Fruit fly (Drosophila melanogaster) whole organism, embryonic: ENCODE data around the gene CG9667.

Experiments used
- ATbp ChIP-seq: fragments of 200-800 bp; sonication (Bioruptor generic); optimal IDR thresholded peaks from 2 replicates; lab custom pipeline; 2017; ENCODE audit warnings: missing biosample characterization, mild to moderate bottlenecking, missing genetic modification characterization, missing genetic modification reagents
- Antp ChIP-seq: fragments of 200-800 bp; sonication (Bioruptor generic); optimal IDR thresholded peaks from 3 replicates; lab custom pipeline; 2016; ENCODE audit warnings: missing biosample characterization, missing genetic modification characterization
- CG10366 ChIP-seq: fragments of 200-800 bp; sonication (Bioruptor generic); IDR thresholded peaks from 2 replicates; pipeline ENCODE4 v1.3.6; 2022; ENCODE audit warnings: missing biosample characterization, missing genetic modification characterization
- CG10979 ChIP-seq: fragments of 200-800 bp; sonication (Bioruptor generic); optimal IDR thresholded peaks from 2 replicates; lab custom pipeline; 2018; ENCODE audit warnings: missing biosample characterization, mild to moderate bottlenecking, missing genetic modification characterization, moderate library complexity
- CG11456 ChIP-seq: fragments of 200-800 bp; sonication (Bioruptor generic); IDR thresholded peaks from 3 replicates; pipeline ENCODE4 v1.3.6; 2022; ENCODE audit warnings: missing biosample characterization, missing genetic modification characterization
- CG12219 ChIP-seq: fragments of 200-800 bp; sonication (Bioruptor generic); optimal IDR thresholded peaks from 3 replicates; lab custom pipeline; 2018; ENCODE audit warnings: missing biosample characterization, mild to moderate bottlenecking, missing genetic modification characterization
- CG13894 ChIP-seq: fragments of 200-800 bp; sonication (Bioruptor generic); optimal IDR thresholded peaks from 3 replicates; lab custom pipeline; 2018; ENCODE audit warnings: missing biosample characterization, mild to moderate bottlenecking, missing genetic modification characterization, moderate library complexity
- CG14860 ChIP-seq: fragments of 200-800 bp; sonication (Bioruptor generic); IDR thresholded peaks from 3 replicates; pipeline ENCODE4 v1.3.6; 2022; ENCODE audit warnings: missing biosample characterization, missing genetic modification characterization; ENCODE audit not compliant: partially characterized antibody
- CG15269 ChIP-seq: fragments of 200-800 bp; sonication (Bioruptor generic); optimal IDR thresholded peaks from 2 replicates; lab custom pipeline; 2018; ENCODE audit warnings: missing biosample characterization, mild to moderate bottlenecking, missing genetic modification characterization, moderate library complexity
- CG16863 ChIP-seq: fragments of 200-800 bp; sonication (Bioruptor generic); optimal IDR thresholded peaks from 3 replicates; lab custom pipeline; 2016; ENCODE audit warnings: missing biosample characterization, missing genetic modification characterization
- CG17186 ChIP-seq: fragments of 200-800 bp; sonication (Bioruptor generic); optimal IDR thresholded peaks from 3 replicates; lab custom pipeline; 2017; ENCODE audit warnings: missing biosample characterization, missing genetic modification reagents, missing genetic modification characterization
- CG17912 ChIP-seq: fragments of 200-800 bp; sonication (Bioruptor generic); optimal IDR thresholded peaks from 2 replicates; lab custom pipeline; 2018; ENCODE audit warnings: missing biosample characterization, mild to moderate bottlenecking, missing genetic modification characterization
- CG1792 ChIP-seq: fragments of 200-800 bp; sonication (Bioruptor generic); optimal IDR thresholded peaks from 2 replicates; lab custom pipeline; 2016; ENCODE audit warnings: missing biosample characterization, missing genetic modification characterization
- CG18619 ChIP-seq: fragments of 200-800 bp; sonication (Bioruptor generic); optimal IDR thresholded peaks from 3 replicates; lab custom pipeline; 2017; ENCODE audit warnings: missing biosample characterization, mild to moderate bottlenecking, missing genetic modification characterization
- CG2199 ChIP-seq: fragments of 200-800 bp; sonication (Bioruptor generic); IDR thresholded peaks from 3 replicates; pipeline ENCODE4 v1.3.6; 2022; ENCODE audit warnings: missing biosample characterization, missing genetic modification characterization
- CG2875 ChIP-seq: fragments of 200-800 bp; sonication (Bioruptor generic); optimal IDR thresholded peaks from 2 replicates; lab custom pipeline; 2017; ENCODE audit warnings: missing biosample characterization, mild to moderate bottlenecking, missing genetic modification characterization, missing genetic modification reagents
- CG30431 ChIP-seq: fragments of 200-800 bp; sonication (Bioruptor generic); optimal IDR thresholded peaks from 2 replicates; lab custom pipeline; 2017; ENCODE audit warnings: missing biosample characterization, missing genetic modification characterization
- CG32532 ChIP-seq: fragments of 200-800 bp; sonication (Bioruptor generic); IDR thresholded peaks from 2 replicates; pipeline ENCODE4 v1.3.6; 2022; ENCODE audit warnings: missing biosample characterization, missing genetic modification characterization
- CG3838 ChIP-seq: fragments of 200-800 bp; sonication (Bioruptor generic); optimal IDR thresholded peaks from 3 replicates; lab custom pipeline; 2016; ENCODE audit warnings: missing biosample characterization, missing genetic modification characterization
- CG7357 ChIP-seq: fragments of 200-800 bp; sonication (Bioruptor generic); IDR thresholded peaks from 3 replicates; pipeline ENCODE4 v1.3.6; 2022; ENCODE audit warnings: missing biosample characterization, missing genetic modification characterization
- CG8089 ChIP-seq: fragments of 200-800 bp; sonication (Bioruptor generic); optimal IDR thresholded peaks from 3 replicates; lab custom pipeline; 2016; ENCODE audit warnings: missing biosample characterization, missing genetic modification characterization
- CG9215 ChIP-seq: fragments of 200-800 bp; sonication (Bioruptor generic); IDR thresholded peaks from 2 replicates; pipeline ENCODE4 v1.3.6; 2022; ENCODE audit warnings: missing biosample characterization, missing genetic modification characterization
- Eip74EF ChIP-seq, 2 experiments: fragments of 200-800 bp in 1 of 2; fragments of >200 bp in 1 of 2; sonication (Bioruptor generic) in 1 of 2; optimal IDR thresholded peaks; 2 replicates each; lab custom pipeline; 2017 to 2019; ENCODE audit warnings: missing biosample characterization in 2 of 2, missing genetic modification characterization in 2 of 2, mild to moderate bottlenecking in 1 of 2, moderate library complexity in 1 of 2
- Ets65A ChIP-seq: fragments of 200-800 bp; sonication (Bioruptor generic); peaks from one replicate; lab custom pipeline; 2016; ENCODE audit warnings: missing biosample characterization, missing genetic modification characterization
- Fer1 ChIP-seq: fragments of 200-800 bp; sonication (Bioruptor generic); optimal IDR thresholded peaks from 2 replicates; lab custom pipeline; 2017; ENCODE audit warnings: missing biosample characterization, mild to moderate bottlenecking, missing genetic modification characterization
- H15 ChIP-seq: fragments of 200-800 bp; sonication (Bioruptor generic); IDR thresholded peaks from 3 replicates; pipeline ENCODE4 v1.3.6; 2022; ENCODE audit warnings: missing biosample characterization, missing genetic modification characterization
- HLH4C ChIP-seq: fragments of 200-800 bp; sonication (Bioruptor generic); IDR thresholded peaks from 3 replicates; pipeline ENCODE4 v1.3.6; 2022; ENCODE audit warnings: missing biosample characterization, missing genetic modification characterization; ENCODE audit not compliant: partially characterized antibody
- Opbp ChIP-seq: fragments of 200-800 bp; sonication (Bioruptor generic); IDR thresholded peaks from 3 replicates; pipeline ENCODE4 v1.3.6; 2022; ENCODE audit warnings: missing biosample characterization, missing genetic modification characterization; ENCODE audit not compliant: partially characterized antibody
- PHDP ChIP-seq: fragments of 200-800 bp; sonication (Bioruptor generic); optimal IDR thresholded peaks from 3 replicates; lab custom pipeline; 2018; ENCODE audit warnings: missing biosample characterization, mild to moderate bottlenecking, missing genetic modification characterization, moderate library complexity
- Tbp ChIP-seq: fragments of >200 bp; optimal IDR thresholded peaks from 2 replicates; lab custom pipeline; 2018; ENCODE audit warnings: missing biosample characterization, missing genetic modification characterization
- ara ChIP-seq: fragments of 200-800 bp; sonication (Bioruptor generic); IDR thresholded peaks from 2 replicates; pipeline ENCODE4 v1.3.6; 2022; ENCODE audit warnings: missing biosample characterization, missing genetic modification characterization
- bbx ChIP-seq: fragments of 200-800 bp; sonication (Bioruptor generic); IDR thresholded peaks from 2 replicates; pipeline ENCODE4 v1.3.6; 2022; ENCODE audit warnings: missing biosample characterization, missing genetic modification characterization; ENCODE audit not compliant: partially characterized antibody
- crol ChIP-seq: fragments of 200-800 bp; sonication (Bioruptor generic); IDR thresholded peaks from 2 replicates; pipeline ENCODE4 v1.3.6; 2022; ENCODE audit warnings: missing biosample characterization, missing genetic modification characterization
- dan ChIP-seq: fragments of 200-800 bp; sonication (Bioruptor generic); IDR thresholded peaks from 2 replicates; pipeline ENCODE4 v1.3.6; 2022; ENCODE audit warnings: missing biosample characterization, missing genetic modification characterization
- dmrt11E ChIP-seq: fragments of 200-800 bp; sonication (Bioruptor generic); optimal IDR thresholded peaks from 3 replicates; lab custom pipeline; 2018; ENCODE audit warnings: missing biosample characterization, mild to moderate bottlenecking, missing genetic modification characterization, moderate library complexity
- hbn ChIP-seq: fragments of 200-800 bp; sonication (Bioruptor generic); IDR thresholded peaks from 2 replicates; pipeline ENCODE4 v1.3.6; 2022; ENCODE audit warnings: missing biosample characterization, missing genetic modification characterization; ENCODE audit not compliant: partially characterized antibody
- jing ChIP-seq: fragments of 200-800 bp; sonication (Bioruptor generic); optimal IDR thresholded peaks from 2 replicates; lab custom pipeline; 2018; ENCODE audit warnings: missing biosample characterization, mild to moderate bottlenecking, missing genetic modification characterization
- lov ChIP-seq, 2 experiments: fragments of 200-800 bp in 1 of 2; fragments of >200 bp in 1 of 2; sonication (Bioruptor generic) in 1 of 2; IDR thresholded peaks in 1 of 2; optimal IDR thresholded peaks in 1 of 2; 2 replicates in 1 of 2; 3 replicates in 1 of 2; pipeline versions ENCODE4 v1.3.6 to Lab custom; 2017 to 2022; ENCODE audit warnings: missing biosample characterization in 1 of 2, missing genetic modification characterization in 1 of 2
- salm ChIP-seq: fragments of 200-800 bp; sonication (Bioruptor generic); optimal IDR thresholded peaks from 2 replicates; lab custom pipeline; 2018; ENCODE audit warnings: missing biosample characterization, mild to moderate bottlenecking, missing genetic modification characterization
- schlank ChIP-seq: fragments of 200-800 bp; sonication (Bioruptor generic); optimal IDR thresholded peaks from 2 replicates; lab custom pipeline; 2018; ENCODE audit warnings: missing biosample characterization, mild to moderate bottlenecking, missing genetic modification characterization
- slbo ChIP-seq: fragments of 200-800 bp; sonication (Bioruptor generic); IDR thresholded peaks from 2 replicates; pipeline ENCODE4 v1.3.6; 2022; ENCODE audit warnings: missing biosample characterization, missing genetic modification characterization
- ssp ChIP-seq: fragments of 200-800 bp; sonication (Bioruptor generic); IDR thresholded peaks from 2 replicates; pipeline ENCODE4 v1.3.6; 2022; ENCODE audit warnings: missing biosample characterization, missing genetic modification characterization
- tio ChIP-seq: fragments of 200-800 bp; sonication (Bioruptor generic); optimal IDR thresholded peaks from 2 replicates; lab custom pipeline; 2017; ENCODE audit warnings: missing biosample characterization, missing genetic modification characterization, inconsistent platforms
- ttk ChIP-seq: fragments of 200-800 bp; sonication (Bioruptor generic); IDR thresholded peaks from 2 replicates; pipeline ENCODE4 v2.1.2; 2022; ENCODE audit warnings: missing biosample characterization, missing genetic modification characterization
- vnd ChIP-seq: fragments of 200-800 bp; sonication (Bioruptor generic); IDR thresholded peaks from 3 replicates; pipeline ENCODE4 v1.3.6; 2022; ENCODE audit warnings: missing biosample characterization, missing genetic modification characterization; ENCODE audit not compliant: partially characterized antibody
- zf30C ChIP-seq: fragments of 200-800 bp; sonication (Bioruptor generic); optimal IDR thresholded peaks from 3 replicates; lab custom pipeline; 2018; ENCODE audit warnings: missing biosample characterization, mild to moderate bottlenecking, missing genetic modification characterization

Gene CG9667

dm6 chr3R:8157247-8157646 lies 31.1 kb upstream of the CG9667 start:
- no peak for TF ChIP-seq CG9215 (GFP tag; lab: Robert Waterston, UW)
- TF ChIP-seq slbo (GFP tag; lab: Robert Waterston, UW) = 0 out of 2 replicates have a peak, but pooled peaks have one; percentile 4
- peak; percentile 19 for TF ChIP-seq Ets65A (GFP tag; lab: Kevin White, UChicago)
- no peak for TF ChIP-seq CG32532 (GFP tag; lab: Robert Waterston, UW)
- peak; percentile 63 for TF ChIP-seq crol
- TF ChIP-seq, all 482 proteins: peak for 3

dm6 chr3R:8155735-8156670 lies 29.8 kb upstream of the CG9667 start:
- TF ChIP-seq tio (GFP tag; lab: Kevin White, UChicago) = no peak
- TF ChIP-seq Fer1 (GFP tag; lab: Kevin White, UChicago) = no peak
- TF ChIP-seq CG14860 (GFP tag; lab: Robert Waterston, UW) = no peak
- TF ChIP-seq HLH4C (GFP tag; lab: Robert Waterston, UW) = no peak
- no peak for TF ChIP-seq CG10366 (GFP tag; lab: Robert Waterston, UW)
- TF ChIP-seq CG17186 (GFP tag; lab: Kevin White, UChicago) = no peak
- TF ChIP-seq dan (GFP tag; lab: Robert Waterston, UW) = no peak
- no peak for TF ChIP-seq ssp (GFP tag; lab: Robert Waterston, UW)
- TF ChIP-seq ttk = no peak
- no peak for TF ChIP-seq CG7357
- TF ChIP-seq Antp (GFP tag; lab: Kevin White, UChicago) = no peak
- TF ChIP-seq Opbp (GFP tag; lab: Robert Waterston, UW) = no peak
- TF ChIP-seq CG3838 (GFP tag; lab: Kevin White, UChicago) = no peak
- TF ChIP-seq Tbp (GFP tag; lab: Kevin White, UChicago) = no peak
- TF ChIP-seq ATbp = peak; percentile 47
- TF ChIP-seq jing (GFP tag; lab: Kevin White, UChicago) = no peak
- TF ChIP-seq CG2199 (GFP tag; lab: Robert Waterston, UW) = no peak
- TF ChIP-seq dmrt11E (tag; lab: Kevin White, UChicago) = peak; percentile 41
- no peak for TF ChIP-seq CG17912 (GFP tag; lab: Kevin White, UChicago)
- no peak for TF ChIP-seq CG16863 (GFP tag; lab: Kevin White, UChicago)
- TF ChIP-seq zf30C (GFP tag; lab: Kevin White, UChicago) = no peak
- no peak for TF ChIP-seq bbx (GFP tag; lab: Robert Waterston, UW)
- TF ChIP-seq CG10979 (tag; lab: Kevin White, UChicago) = no peak
- no peak for TF ChIP-seq CG15269 (tag; lab: Kevin White, UChicago)
- no peak for TF ChIP-seq lov (optimal IDR thresholded peaks at IDR 0.05; lab: Kevin White, UChicago)
- no peak for TF ChIP-seq lov (GFP tag; IDR thresholded peaks at IDR 0.05; lab: Robert Waterston, UW)
- no peak for TF ChIP-seq vnd (GFP tag; lab: Robert Waterston, UW)
- peak; percentile 11 for TF ChIP-seq schlank (tag; lab: Kevin White, UChicago)
- TF ChIP-seq H15 (GFP tag; lab: Robert Waterston, UW) = no peak
- peak; percentile 43 for TF ChIP-seq PHDP
- no peak for TF ChIP-seq Eip74EF (GFP tag; optimal IDR thresholded peaks at IDR 0.05; lab: Kevin White, UChicago)
- TF ChIP-seq CG2875 = peak; percentile 35
- TF ChIP-seq ara (GFP tag; lab: Robert Waterston, UW) = 0 out of 2 replicates have a peak, but pooled peaks have one; percentile 25
- no peak for TF ChIP-seq CG12219 (GFP tag; lab: Kevin White, UChicago)
- no peak for TF ChIP-seq CG18619 (GFP tag; lab: Kevin White, UChicago)
- no peak for TF ChIP-seq hbn (GFP tag; lab: Robert Waterston, UW)
- TF ChIP-seq CG30431 = no peak
- no peak for TF ChIP-seq CG1792 (GFP tag; lab: Kevin White, UChicago)
- TF ChIP-seq CG11456 (GFP tag; lab: Robert Waterston, UW) = no peak
- peak; percentile 94 for TF ChIP-seq CG13894 (tag; lab: Kevin White, UChicago)
- TF ChIP-seq CG8089 = no peak
- TF ChIP-seq salm (tag; lab: Kevin White, UChicago) = no peak
